Fruit fly (Drosophila melanogaster): ENCODE measurements around the gene ry.

DNA sequence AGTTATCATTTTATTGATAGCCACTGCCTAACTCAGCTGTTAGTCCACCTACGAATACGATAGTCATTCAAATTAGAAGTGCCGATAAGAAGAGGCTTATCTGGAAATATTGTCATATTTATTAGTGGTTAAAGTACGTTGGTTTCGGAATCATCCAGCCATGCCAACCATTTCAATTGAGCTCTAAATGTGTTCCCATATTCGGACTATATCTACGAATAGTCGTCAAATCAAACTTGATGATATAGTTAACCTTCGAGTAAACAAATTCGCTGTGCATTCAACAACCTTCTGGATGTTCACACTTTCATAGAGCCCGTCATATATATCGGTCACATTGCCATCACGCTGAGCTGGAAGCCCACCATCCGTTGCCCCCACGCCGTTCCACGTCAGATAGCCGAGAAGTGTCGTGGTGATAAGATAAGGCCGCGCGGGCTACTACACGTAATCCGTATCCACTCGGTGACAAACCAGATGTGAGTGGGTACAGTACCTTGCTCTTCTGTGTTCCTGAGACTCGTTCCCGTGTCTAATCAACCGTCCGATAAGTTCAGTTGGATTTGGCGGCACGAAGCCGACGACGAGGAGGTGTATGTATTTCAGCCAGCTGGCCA, 13.9 kb upstream of the ry start:
- TF ChIP-seq Mnt (GFP tag; optimal IDR thresholded peaks at IDR 0.05) (peak; percentile 36), CG7045 (GFP tag; optimal IDR thresholded peaks at IDR 0.05) (no peak), CG1620 (GFP tag; optimal IDR thresholded peaks at IDR 0.05) (no peak), CG7101 (tag; optimal IDR thresholded peaks at IDR 0.05) (no peak), Clk (GFP tag; optimal IDR thresholded peaks at IDR 0.05) (no peak), CG14711 (tag; optimal IDR thresholded peaks at IDR 0.05) (no peak), kay (GFP tag; ENCODE audit: borderline replicate concordance) (no peak), cnc (optimal IDR thresholded peaks at IDR 0.05) (no peak), toe (GFP tag; optimal IDR thresholded peaks at IDR 0.05) (no peak), CG11617 (GFP tag; optimal IDR thresholded peaks at IDR 0.05) (no peak), Crg-1 (GFP tag; optimal IDR thresholded peaks at IDR 0.05) (no peak), tj (GFP tag; optimal IDR thresholded peaks at IDR 0.05) (no peak), bab1 (GFP tag; optimal IDR thresholded peaks at IDR 0.05) (no peak), Hr96 (GFP tag; optimal IDR thresholded peaks at IDR 0.05) (no peak)

Measured in whole organism, adult.